Fruit fly (Drosophila melanogaster) whole organism, embryonic: ENCODE data around the gene mRpL48.

Experiments used
- CG10431 ChIP-seq: fragments of 200-800 bp; sonication (Bioruptor generic); optimal IDR thresholded peaks from 3 replicates; lab custom pipeline; 2018; ENCODE audit warnings: missing biosample characterization, mild to moderate bottlenecking, missing genetic modification characterization
- CG12236 ChIP-seq: fragments of 200-800 bp; sonication (Bioruptor generic); optimal IDR thresholded peaks from 2 replicates; lab custom pipeline; 2016; ENCODE audit warnings: missing biosample characterization, missing genetic modification characterization
- CG17802 ChIP-seq: fragments of 200-800 bp; sonication (Bioruptor generic); optimal IDR thresholded peaks from 2 replicates; lab custom pipeline; 2018; ENCODE audit warnings: missing biosample characterization, mild to moderate bottlenecking, missing genetic modification characterization, moderate library complexity
- CG18476 ChIP-seq: fragments of 200-800 bp; sonication (Bioruptor generic); optimal IDR thresholded peaks from 2 replicates; lab custom pipeline; 2016; ENCODE audit warnings: missing biosample characterization, mild to moderate bottlenecking, missing genetic modification characterization
- CG6854 ChIP-seq: fragments of 200-800 bp; sonication (Bioruptor generic); optimal IDR thresholded peaks from 3 replicates; lab custom pipeline; 2017; ENCODE audit warnings: missing biosample characterization, mild to moderate bottlenecking, missing genetic modification characterization
- CTCF ChIP-seq: fragments of 200-800 bp; sonication (Bioruptor generic); optimal IDR thresholded peaks from 2 replicates; lab custom pipeline; 2017; ENCODE audit warnings: missing biosample characterization, mild to moderate bottlenecking, missing genetic modification characterization, moderate library complexity
- Camta ChIP-seq: fragments of 200-800 bp; sonication (Bioruptor generic); optimal IDR thresholded peaks from 2 replicates; lab custom pipeline; 2016; ENCODE audit warnings: missing biosample characterization, missing genetic modification characterization
- exex ChIP-seq: fragments of 200-800 bp; sonication (Bioruptor generic); optimal IDR thresholded peaks from 4 replicates; lab custom pipeline; 2018; ENCODE audit warnings: missing biosample characterization, mild to moderate bottlenecking, missing genetic modification characterization, moderate library complexity
- gsb-n ChIP-seq: fragments of 200-800 bp; sonication (Bioruptor generic); optimal IDR thresholded peaks from 3 replicates; lab custom pipeline; 2018; ENCODE audit warnings: missing biosample characterization, mild to moderate bottlenecking, missing genetic modification characterization

DNA sequence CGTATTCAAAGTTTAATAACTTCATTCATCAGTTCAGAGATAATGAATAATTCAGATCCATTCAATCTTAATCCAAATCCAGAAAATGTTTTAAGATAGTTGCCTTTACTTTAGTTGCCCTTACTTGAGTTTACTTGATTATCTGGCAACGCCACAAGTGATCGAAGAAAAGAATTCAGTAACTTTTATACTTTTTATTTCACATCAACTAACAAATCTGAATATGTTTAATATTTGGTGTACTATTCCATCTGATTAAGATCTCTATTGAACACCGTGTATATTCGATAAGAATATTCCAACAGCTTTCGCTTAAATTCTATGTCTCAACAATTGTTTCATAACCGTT is 14.3 kb downstream of the mRpL48 start:
- TF ChIP-seq CG6854 (GFP tag; lab: Kevin White, UChicago) (no peak), exex (no peak), CG12236 (GFP tag; lab: Kevin White, UChicago) (no peak), CTCF (GFP tag; lab: Kevin White, UChicago) (no peak), CG17802 (tag; lab: Kevin White, UChicago) (no peak), CG18476 (no peak), gsb-n (tag; lab: Kevin White, UChicago) (no peak), Camta (no peak), CG10431 (GFP tag; lab: Kevin White, UChicago) (no peak)
